Worm (Caenorhabditis elegans): ENCODE data around the gene F40G9.19.

F40G9.19 gene

DNA sequence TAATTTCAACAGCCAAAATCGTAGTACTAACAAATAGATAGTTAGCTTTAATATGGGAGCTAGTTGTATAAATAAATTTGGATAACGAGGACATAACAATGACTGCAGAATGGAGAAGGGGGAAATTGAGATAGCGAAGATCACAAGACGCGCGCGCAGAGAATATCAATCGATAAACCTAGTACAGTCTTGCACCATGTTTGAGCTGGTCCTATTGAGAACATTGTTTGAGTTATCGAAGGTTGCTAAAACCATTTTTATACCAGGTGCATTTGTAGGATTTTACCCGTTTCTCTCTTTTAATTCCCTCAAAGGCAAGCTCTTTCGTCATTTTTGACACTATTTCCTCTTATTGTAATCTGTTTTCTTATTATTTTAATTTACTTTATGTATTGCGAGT, 2.0 kb upstream of the F40G9.19 start, which contains the start of the genes F40G9.9 and F40G9.12:
TSS of gene F40G9.9 (minus strand) at position 101 of the 400 bp plus-strand sequence.
TSS of gene F40G9.12 (plus strand) at position 231 of the 400 bp plus-strand sequence.
- TF ChIP-seq nhr-77 (tag; optimal IDR thresholded peaks at IDR 0.05): no peak
- TF ChIP-seq tbx-2 (tag; optimal IDR thresholded peaks at IDR 0.05): no peak
- no peak for TF ChIP-seq unc-62 (GFP tag; optimal IDR thresholded peaks at IDR 0.05)
- no peak for TF ChIP-seq unc-30 (tag; optimal IDR thresholded peaks at IDR 0.05)
- TF ChIP-seq dsc-1 (tag; optimal IDR thresholded peaks at IDR 0.05): no peak
- no peak for TF ChIP-seq lin-39 (tag; optimal IDR thresholded peaks at IDR 0.05)

DNA sequence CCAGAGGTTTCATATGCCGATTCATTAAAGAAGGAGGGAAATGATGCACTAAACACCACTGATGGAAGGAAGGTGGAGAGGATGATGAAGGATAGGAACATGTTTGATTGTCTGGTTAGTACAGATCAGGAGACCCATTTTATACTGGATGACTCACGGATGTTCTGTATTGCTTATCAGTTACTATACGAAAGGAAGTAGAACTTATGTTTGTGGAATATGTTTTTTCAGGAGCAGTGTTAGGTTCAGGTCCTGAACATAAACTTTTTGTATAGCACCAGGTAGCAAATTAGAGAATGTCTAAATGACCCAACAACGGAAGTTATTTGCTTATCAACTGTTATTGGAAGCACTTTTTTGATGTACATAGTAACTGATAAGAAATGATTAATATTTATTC, 2.1 kb downstream of the F40G9.19 start, which contains the start of gene clec-148:
TSS of gene clec-148 (minus strand) at position 101 of the 400 bp plus-strand sequence.
- TF ChIP-seq nhr-84 (tag; optimal IDR thresholded peaks at IDR 0.05) (no peak), jun-1 (tag; optimal IDR thresholded peaks at IDR 0.05) (no peak), ces-1 (GFP tag; optimal IDR thresholded peaks at IDR 0.05) (no peak), tlp-1 (tag; optimal IDR thresholded peaks at IDR 0.05) (no peak), unc-30 (tag; optimal IDR thresholded peaks at IDR 0.05) (no peak), egl-13 (tag; optimal IDR thresholded peaks at IDR 0.05) (no peak), hlh-17 (GFP tag; optimal IDR thresholded peaks at IDR 0.05; ENCODE audit: borderline replicate concordance) (no peak), fkh-10 (GFP tag; optimal IDR thresholded peaks at IDR 0.05) (no peak), fos-1 (tag; optimal IDR thresholded peaks at IDR 0.05) (no peak), ceh-63 (GFP tag; optimal IDR thresholded peaks at IDR 0.05) (no peak), efl-1 (optimal IDR thresholded peaks at IDR 0.05) (no peak), efl-1 (GFP tag; optimal IDR thresholded peaks at IDR 0.05 in 1 of 2) (no peak), mab-9 (GFP tag; IDR thresholded peaks at IDR 0.05) (no peak), ztf-4 (tag; optimal IDR thresholded peaks at IDR 0.05) (no peak), alr-1 (tag; optimal IDR thresholded peaks at IDR 0.05; ENCODE audit: borderline replicate concordance) (no peak), nhr-20 (tag; optimal IDR thresholded peaks at IDR 0.05) (no peak), zip-4 (GFP tag; optimal IDR thresholded peaks at IDR 0.05) (no peak), unc-98 (GFP tag; IDR thresholded peaks at IDR 0.05) (no peak), nhr-11 (tag; optimal IDR thresholded peaks at IDR 0.05) (no peak)

DNA sequence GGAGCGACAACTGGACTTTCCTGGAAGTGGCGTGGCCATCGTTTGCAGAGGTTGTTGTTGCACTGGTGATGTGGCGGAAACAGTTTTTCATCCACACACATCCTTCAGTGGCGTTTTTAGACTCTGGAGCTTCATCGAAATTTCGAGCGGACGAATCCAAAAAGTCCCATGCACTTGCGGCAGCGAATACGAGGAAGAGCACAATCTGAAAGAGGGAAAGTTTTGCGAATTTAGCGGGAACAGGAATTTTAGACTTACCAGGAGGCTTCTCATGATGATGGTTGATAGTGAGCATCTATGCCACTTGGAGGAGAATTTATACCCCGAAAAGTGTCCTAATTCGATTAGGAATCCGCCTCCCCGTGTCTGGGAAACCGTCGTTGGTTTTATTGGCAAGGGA, 4.1 kb downstream of the F40G9.19 start, which contains the start of gene F40G9.14:
TSS of gene F40G9.14 (minus strand) at position 101 of the 400 bp plus-strand sequence.
- TF ChIP-seq alr-1 (tag; optimal IDR thresholded peaks at IDR 0.05; ENCODE audit: borderline replicate concordance) (no peak), nhr-11 (tag; optimal IDR thresholded peaks at IDR 0.05) (no peak), egl-27 (tag; optimal IDR thresholded peaks at IDR 0.05) (no peak), efl-3 (GFP tag; optimal IDR thresholded peaks at IDR 0.05) (no peak), zip-4 (GFP tag; optimal IDR thresholded peaks at IDR 0.05) (no peak), ets-5 (GFP tag; IDR thresholded peaks at IDR 0.05) (no peak), mdl-1 (tag; optimal IDR thresholded peaks at IDR 0.05) (no peak), efl-1 (optimal IDR thresholded peaks at IDR 0.05) (no peak), efl-1 (GFP tag; optimal IDR thresholded peaks at IDR 0.05 in 1 of 2) (no peak), unc-30 (tag; optimal IDR thresholded peaks at IDR 0.05) (no peak), egl-13 (tag; optimal IDR thresholded peaks at IDR 0.05) (no peak), ceh-88 (GFP tag; IDR thresholded peaks at IDR 0.05) (no peak), nhr-28 (tag; optimal IDR thresholded peaks at IDR 0.05) (no peak), zag-1 (tag; optimal IDR thresholded peaks at IDR 0.05) (no peak)

DNA sequence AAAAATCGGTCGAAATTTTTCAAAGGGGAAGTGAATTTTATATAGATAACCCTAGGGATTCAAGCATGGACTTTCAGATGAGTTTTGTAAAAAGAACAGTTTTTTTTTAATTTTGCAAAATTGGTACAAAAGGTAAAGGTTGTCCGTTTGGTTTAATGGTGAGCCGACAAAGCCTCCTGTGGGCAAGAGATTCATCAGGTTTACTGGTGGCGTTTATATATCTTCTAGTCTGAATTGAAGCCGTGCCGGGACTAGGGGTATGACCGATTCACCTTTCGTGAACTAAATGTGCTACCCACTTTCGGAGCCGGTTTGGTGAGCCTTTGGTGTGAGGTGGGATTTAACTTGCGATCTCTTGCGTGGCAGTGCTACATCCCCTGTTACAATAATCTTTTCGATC, 4.5 kb downstream of the F40G9.19 start:
- no peak for TF ChIP-seq nhr-76 (tag; optimal IDR thresholded peaks at IDR 0.05)

DNA sequence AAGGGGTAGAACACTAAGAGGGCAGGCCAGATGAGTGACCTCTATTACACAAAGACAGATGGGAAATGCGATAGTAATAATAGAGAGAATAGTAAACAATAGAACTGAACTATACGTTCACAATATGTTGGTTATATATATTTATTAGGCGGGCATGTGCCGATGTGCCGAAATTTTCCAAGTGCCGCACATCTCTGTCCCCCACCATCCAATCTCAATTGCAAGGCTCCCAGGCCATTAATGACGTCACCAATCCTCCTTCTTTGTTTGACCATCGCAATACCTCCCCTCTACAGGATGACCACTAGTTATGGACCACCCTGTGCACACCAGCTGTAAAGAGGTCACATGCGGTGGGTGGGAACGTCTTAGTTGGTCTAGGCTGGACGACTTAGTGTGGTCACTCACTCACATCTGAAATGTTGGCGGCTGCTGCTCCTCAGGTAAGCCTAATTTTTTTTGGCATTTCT, 5.6 kb downstream of the F40G9.19 start, which contains the start of gene F40G9.6:
TSS of gene F40G9.6 (plus strand) at position 420 of the 470 bp plus-strand sequence.
- no peak for TF ChIP-seq nhr-237 (tag; optimal IDR thresholded peaks at IDR 0.05)

DNA sequence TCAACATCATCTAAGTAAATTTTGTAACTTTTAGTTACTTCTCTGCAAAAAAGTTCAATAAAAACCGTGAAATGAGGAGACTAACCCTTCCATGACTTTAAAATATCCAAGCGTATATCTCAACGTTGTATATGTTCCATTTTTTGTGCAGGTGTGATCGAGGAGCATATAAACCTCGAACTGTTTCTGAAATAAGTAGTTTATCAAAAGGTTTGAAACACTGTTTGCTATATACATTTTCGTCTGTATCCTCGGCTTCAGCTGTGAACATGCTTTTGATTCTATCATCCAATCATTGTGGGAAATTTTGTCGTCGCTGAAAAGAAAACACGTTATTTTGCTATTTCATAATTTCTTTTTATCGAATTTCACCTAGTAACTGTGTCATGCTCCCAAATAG, 7.4 kb downstream of the F40G9.19 start, which contains the start of gene F40G9.5:
TSS of gene F40G9.5 (plus strand) at position 301 of the 400 bp plus-strand sequence.
- TF ChIP-seq elt-2 (tag; optimal IDR thresholded peaks at IDR 0.05) (no peak), lir-3 (tag; optimal IDR thresholded peaks at IDR 0.05; ENCODE audit: poor library complexity) (no peak), unc-130 (tag; optimal IDR thresholded peaks at IDR 0.05) (no peak), ces-1 (GFP tag; optimal IDR thresholded peaks at IDR 0.05) (no peak), fos-1 (tag; optimal IDR thresholded peaks at IDR 0.05) (no peak), nhr-77 (tag; optimal IDR thresholded peaks at IDR 0.05) (no peak), nhr-71 (tag; optimal IDR thresholded peaks at IDR 0.05) (no peak), jun-1 (tag; optimal IDR thresholded peaks at IDR 0.05) (no peak), ztf-4 (tag; optimal IDR thresholded peaks at IDR 0.05) (no peak), unc-98 (GFP tag; IDR thresholded peaks at IDR 0.05) (no peak), alr-1 (tag; optimal IDR thresholded peaks at IDR 0.05; ENCODE audit: borderline replicate concordance) (no peak), hlh-17 (GFP tag; optimal IDR thresholded peaks at IDR 0.05; ENCODE audit: borderline replicate concordance) (no peak), ceh-88 (GFP tag; IDR thresholded peaks at IDR 0.05) (no peak), lsy-2 (tag; optimal IDR thresholded peaks at IDR 0.05) (no peak), mep-1 (tag; optimal IDR thresholded peaks at IDR 0.05) (no peak), nhr-19 (GFP tag; conservative IDR thresholded peaks at IDR 0.05) (no peak), dsc-1 (tag; optimal IDR thresholded peaks at IDR 0.05) (no peak), blmp-1 (tag; optimal IDR thresholded peaks at IDR 0.05) (no peak), nhr-20 (tag; optimal IDR thresholded peaks at IDR 0.05) (no peak)
